Worm (Caenorhabditis elegans): ENCODE data around the gene F35H8.12.

Gene F35H8.12

DNA sequence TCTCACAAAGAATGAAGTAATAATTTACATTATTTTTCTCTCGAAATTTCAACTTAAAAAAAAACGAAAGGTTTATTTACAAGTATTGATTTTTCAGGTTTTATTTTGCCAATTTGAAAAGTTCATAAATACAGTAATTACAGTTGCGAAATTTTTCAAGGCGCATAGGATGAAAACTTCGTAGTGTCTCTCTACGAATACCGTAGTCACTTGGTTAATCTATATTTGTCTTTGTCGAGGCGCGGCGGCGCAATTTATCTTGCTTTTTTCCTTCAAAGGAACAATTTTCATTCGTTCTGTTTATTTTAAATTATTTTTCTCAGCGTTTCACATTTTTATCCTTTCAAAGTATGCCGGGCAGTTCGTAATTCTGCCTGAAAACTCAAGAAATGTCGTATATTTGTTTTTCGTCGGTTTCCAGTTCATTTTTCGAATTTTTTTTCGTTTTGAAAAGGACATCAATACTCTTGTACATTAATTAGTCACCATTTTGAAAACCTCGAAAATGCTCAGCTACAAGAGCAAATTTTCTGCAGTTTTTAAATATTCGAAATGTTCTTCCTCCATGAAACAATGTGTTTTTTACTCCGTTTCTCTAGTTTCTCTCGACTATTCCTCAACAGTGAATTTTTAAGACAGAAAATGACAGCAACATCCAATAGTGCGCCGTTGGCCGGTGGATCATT is 28.0 kb upstream of the F35H8.12 start, which contains the start of gene mex-6:
Gene mex-6, plus strand, starts transcription at position 636 of the 686 bp plus-strand sequence.
- TF ChIP-seq ama-1 (optimal IDR thresholded peaks at IDR 0.05) = no peak
- no peak for TF ChIP-seq flt-1 (GFP tag; IDR thresholded peaks at IDR 0.05)
- TF ChIP-seq tra-4 (tag; optimal IDR thresholded peaks at IDR 0.05) = no peak
- no peak for TF ChIP-seq scrt-1 (GFP tag; IDR thresholded peaks at IDR 0.05)
- no peak for TF ChIP-seq tbx-11 (GFP tag; IDR thresholded peaks at IDR 0.05)

DNA sequence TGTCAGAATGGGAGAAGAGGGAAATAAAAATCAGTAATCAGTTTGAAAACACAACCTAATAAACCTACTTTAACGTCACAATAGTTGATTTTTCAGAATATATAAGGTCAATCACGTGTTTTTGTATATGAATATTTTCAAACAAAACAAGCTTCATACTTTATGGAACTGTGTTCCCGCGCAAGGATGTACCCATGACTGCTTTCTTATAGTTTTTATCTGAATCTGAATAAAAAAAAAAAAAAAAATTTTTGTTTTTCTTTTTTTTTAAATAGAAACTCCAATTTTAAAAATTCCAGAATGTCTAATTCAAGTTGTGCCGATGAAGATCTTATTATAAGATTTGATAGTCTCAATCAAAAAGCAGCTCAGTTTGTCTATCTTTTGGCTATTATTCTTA is 23.2 kb upstream of the F35H8.12 start, which contains the start of gene sra-2:
Gene sra-2, plus strand, starts transcription at position 301 of the 400 bp plus-strand sequence.
- TF ChIP-seq hmbx-1 (tag; optimal IDR thresholded peaks at IDR 0.05) = no peak
- TF ChIP-seq ceh-13 (GFP tag; optimal IDR thresholded peaks at IDR 0.05) = no peak
- no peak for TF ChIP-seq tbx-11 (GFP tag; IDR thresholded peaks at IDR 0.05)
- TF ChIP-seq ets-7 (tag; optimal IDR thresholded peaks at IDR 0.05) = no peak
- TF ChIP-seq sea-1 (GFP tag; conservative IDR thresholded peaks at IDR 0.05) = no peak
- no peak for TF ChIP-seq hmg-4 (GFP tag; optimal IDR thresholded peaks at IDR 0.05)
- TF ChIP-seq tra-4 (tag; optimal IDR thresholded peaks at IDR 0.05) = no peak
- no peak for TF ChIP-seq scrt-1 (GFP tag; IDR thresholded peaks at IDR 0.05)
- no peak for TF ChIP-seq flt-1 (GFP tag; IDR thresholded peaks at IDR 0.05)
- TF ChIP-seq pes-1 (GFP tag; IDR thresholded peaks at IDR 0.05) = no peak
- TF ChIP-seq hnd-1 (tag; optimal IDR thresholded peaks at IDR 0.05) = no peak
- TF ChIP-seq aly-1 (tag; optimal IDR thresholded peaks at IDR 0.05) = no peak
- TF ChIP-seq F13C5.2 (tag; optimal IDR thresholded peaks at IDR 0.05) = no peak
- no peak for TF ChIP-seq ceh-36 (tag; optimal IDR thresholded peaks at IDR 0.05)
- TF ChIP-seq ama-1 (optimal IDR thresholded peaks at IDR 0.05) = no peak
- no peak for TF ChIP-seq B0310.2 (tag; optimal IDR thresholded peaks at IDR 0.05)
- TF ChIP-seq tbx-37 (GFP tag; conservative IDR thresholded peaks at IDR 0.05) = no peak

DNA sequence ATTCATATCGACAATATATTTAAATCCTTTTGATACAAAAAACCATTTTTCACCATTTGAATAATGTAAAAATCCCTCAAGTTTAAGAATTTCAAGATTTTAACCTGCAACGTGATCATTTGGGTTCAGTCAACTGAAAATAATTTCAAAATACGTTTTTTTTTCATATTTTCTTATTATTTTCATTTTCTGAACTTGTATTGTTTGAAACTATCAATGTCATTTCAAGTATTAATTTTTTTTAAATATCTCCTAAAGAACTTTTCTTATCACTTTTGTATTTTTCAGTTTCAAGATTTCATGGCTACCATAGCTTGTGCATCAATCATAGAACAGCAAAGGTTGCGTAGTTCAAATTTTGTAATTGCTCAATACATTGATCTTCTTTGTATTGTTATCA is 19.6 kb upstream of the F35H8.12 start, which contains the start of gene sra-9:
Gene sra-9, plus strand, starts transcription at position 301 of the 400 bp plus-strand sequence.
- TF ChIP-seq aly-1 (tag; optimal IDR thresholded peaks at IDR 0.05) (no peak), B0310.2 (tag; optimal IDR thresholded peaks at IDR 0.05) (no peak), hmbx-1 (tag; optimal IDR thresholded peaks at IDR 0.05) (no peak), scrt-1 (GFP tag; IDR thresholded peaks at IDR 0.05) (no peak), hmg-4 (GFP tag; optimal IDR thresholded peaks at IDR 0.05) (no peak), pes-1 (GFP tag; IDR thresholded peaks at IDR 0.05) (no peak), ceh-13 (GFP tag; optimal IDR thresholded peaks at IDR 0.05) (no peak), ceh-36 (tag; optimal IDR thresholded peaks at IDR 0.05) (no peak), flt-1 (GFP tag; IDR thresholded peaks at IDR 0.05) (no peak), tbx-11 (GFP tag; IDR thresholded peaks at IDR 0.05) (no peak), F13C5.2 (tag; optimal IDR thresholded peaks at IDR 0.05) (no peak), hnd-1 (tag; optimal IDR thresholded peaks at IDR 0.05) (no peak), tra-4 (tag; optimal IDR thresholded peaks at IDR 0.05) (no peak), ama-1 (optimal IDR thresholded peaks at IDR 0.05) (no peak), sea-1 (GFP tag; conservative IDR thresholded peaks at IDR 0.05) (no peak), tbx-37 (GFP tag; conservative IDR thresholded peaks at IDR 0.05) (no peak), ets-7 (tag; optimal IDR thresholded peaks at IDR 0.05) (no peak)

DNA sequence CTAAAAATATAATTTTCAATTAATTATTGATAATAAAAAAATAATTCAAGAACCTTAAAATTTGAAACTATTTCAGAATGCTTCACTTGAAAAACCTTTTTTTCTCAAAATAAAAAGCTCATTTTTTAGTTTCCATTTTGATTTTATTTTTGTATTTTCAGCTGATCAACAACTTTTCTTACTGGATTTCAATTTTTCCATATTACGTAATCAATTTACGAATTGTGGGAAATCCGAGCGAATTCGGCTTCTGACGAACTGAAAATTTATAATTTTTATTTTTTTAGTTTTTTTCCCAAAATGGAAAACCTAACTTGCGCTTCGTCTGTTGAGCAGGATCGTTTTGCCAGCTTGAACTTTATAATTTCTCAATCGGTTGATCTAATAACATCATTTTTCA is 14.2 kb upstream of the F35H8.12 start, which contains the start of gene sra-8:
Gene sra-8, plus strand, starts transcription at position 301 of the 400 bp plus-strand sequence.
- TF ChIP-seq hmbx-1 (tag; optimal IDR thresholded peaks at IDR 0.05) = no peak
- no peak for TF ChIP-seq F13C5.2 (tag; optimal IDR thresholded peaks at IDR 0.05)
- TF ChIP-seq ceh-13 (GFP tag; optimal IDR thresholded peaks at IDR 0.05) = no peak
- no peak for TF ChIP-seq ets-7 (tag; optimal IDR thresholded peaks at IDR 0.05)
- no peak for TF ChIP-seq tbx-37 (GFP tag; conservative IDR thresholded peaks at IDR 0.05)
- no peak for TF ChIP-seq tbx-11 (GFP tag; IDR thresholded peaks at IDR 0.05)
- TF ChIP-seq ceh-36 (tag; optimal IDR thresholded peaks at IDR 0.05) = no peak
- no peak for TF ChIP-seq hmg-4 (GFP tag; optimal IDR thresholded peaks at IDR 0.05)

DNA sequence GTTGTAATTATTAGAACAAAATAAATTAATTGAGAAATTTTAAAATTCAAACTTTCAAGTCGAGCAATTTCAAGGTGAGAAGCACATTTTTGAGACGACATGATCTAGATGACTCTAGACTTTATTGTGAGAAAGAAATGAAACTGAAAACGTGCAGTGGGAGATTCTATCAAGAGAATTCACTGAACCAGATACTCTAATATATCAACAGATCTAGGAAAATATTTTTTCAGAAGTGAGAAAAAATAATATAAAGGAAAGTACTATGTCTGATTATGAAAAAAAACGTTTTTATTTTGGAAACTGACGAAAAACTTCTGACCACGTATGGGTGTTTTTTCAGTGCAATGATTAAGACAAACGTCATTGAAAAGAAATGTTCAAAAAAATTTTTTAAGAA is 10.9 kb upstream of the F35H8.12 start, which contains the start of gene sra-3:
Gene sra-3, minus strand, starts transcription at position 101 of the 400 bp plus-strand sequence.
- TF ChIP-seq F13C5.2 (tag; optimal IDR thresholded peaks at IDR 0.05) (no peak), B0310.2 (tag; optimal IDR thresholded peaks at IDR 0.05) (no peak), aly-1 (tag; optimal IDR thresholded peaks at IDR 0.05) (no peak), scrt-1 (GFP tag; IDR thresholded peaks at IDR 0.05) (no peak), hmg-4 (GFP tag; optimal IDR thresholded peaks at IDR 0.05) (no peak)

DNA sequence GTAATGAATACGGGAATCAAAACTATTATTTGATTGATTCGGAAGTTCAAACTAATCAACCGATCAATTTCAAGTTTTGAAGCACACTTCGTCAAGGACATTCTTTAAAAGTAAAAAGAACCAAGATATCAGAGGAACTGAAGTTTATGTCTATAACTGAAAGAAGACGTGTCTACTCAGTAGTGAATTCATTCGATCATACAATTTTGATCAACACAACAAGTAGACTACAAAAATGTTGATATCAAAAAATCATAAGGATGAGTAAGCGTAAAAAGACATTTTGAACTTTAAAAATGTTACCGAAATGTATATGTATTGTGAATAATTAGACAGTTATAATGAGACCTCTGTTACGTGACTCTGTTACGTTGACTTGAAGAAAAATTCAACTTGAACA is 8.9 kb upstream of the F35H8.12 start, which contains the start of gene sra-4:
Gene sra-4, minus strand, starts transcription at position 101 of the 400 bp plus-strand sequence.
- TF ChIP-seq F13C5.2 (tag; optimal IDR thresholded peaks at IDR 0.05) = no peak

DNA sequence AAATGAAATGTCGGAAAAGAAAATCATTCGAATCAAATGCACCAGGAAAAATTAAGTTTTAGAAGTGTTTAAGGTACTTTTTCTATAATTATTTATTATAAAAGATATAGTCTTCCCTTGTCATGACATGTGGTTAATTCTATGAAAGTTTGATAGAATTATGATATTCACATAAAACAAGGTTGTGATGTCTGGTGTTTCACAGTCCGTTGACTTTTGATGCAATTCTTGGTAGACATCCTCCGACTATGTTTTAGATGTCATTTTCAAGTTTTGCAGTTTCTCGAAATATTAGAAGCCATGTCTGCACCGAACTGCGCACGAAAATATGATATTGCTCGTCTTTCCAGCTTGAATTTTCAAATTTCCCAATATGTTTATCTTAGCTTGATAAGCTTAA is 7.2 kb upstream of the F35H8.12 start, which contains the start of gene sra-7:
Gene sra-7, plus strand, starts transcription at position 301 of the 400 bp plus-strand sequence.
- TF ChIP-seq sea-1 (GFP tag; conservative IDR thresholded peaks at IDR 0.05) (no peak), ama-1 (optimal IDR thresholded peaks at IDR 0.05) (no peak), ets-7 (tag; optimal IDR thresholded peaks at IDR 0.05) (no peak), ceh-36 (tag; optimal IDR thresholded peaks at IDR 0.05) (no peak), pes-1 (GFP tag; IDR thresholded peaks at IDR 0.05) (no peak), flt-1 (GFP tag; IDR thresholded peaks at IDR 0.05) (no peak), aly-1 (tag; optimal IDR thresholded peaks at IDR 0.05) (no peak), B0310.2 (tag; optimal IDR thresholded peaks at IDR 0.05) (no peak), tra-4 (tag; optimal IDR thresholded peaks at IDR 0.05) (no peak), hmg-4 (GFP tag; optimal IDR thresholded peaks at IDR 0.05) (no peak), ceh-13 (GFP tag; optimal IDR thresholded peaks at IDR 0.05) (no peak), tbx-11 (GFP tag; IDR thresholded peaks at IDR 0.05) (no peak), scrt-1 (GFP tag; IDR thresholded peaks at IDR 0.05) (no peak), F13C5.2 (tag; optimal IDR thresholded peaks at IDR 0.05) (no peak), tbx-37 (GFP tag; conservative IDR thresholded peaks at IDR 0.05) (no peak), hnd-1 (tag; optimal IDR thresholded peaks at IDR 0.05) (no peak)
